Worm (Caenorhabditis elegans): ENCODE measurements around the gene F22F4.9.

F22F4.9 gene

ce11 chrX:5948769-5949168 lies 50.5 kb downstream of the F22F4.9 start, which contains the start of gene mig-23:
Gene mig-23, minus strand, starts transcription at chrX:5948869.
- TF ChIP-seq lsy-2 (tag; optimal IDR thresholded peaks at IDR 0.05) (no peak), ZK546.5 (tag; optimal IDR thresholded peaks at IDR 0.05) (no peak), lin-39 (tag; optimal IDR thresholded peaks at IDR 0.05) (no peak), mbf-1 (tag; optimal IDR thresholded peaks at IDR 0.05) (no peak), Y55F3AM.14 (GFP tag; optimal IDR thresholded peaks at IDR 0.05) (no peak), ceh-16 (tag; optimal IDR thresholded peaks at IDR 0.05) (no peak), skn-1 (tag; optimal IDR thresholded peaks at IDR 0.05) (no peak), nhr-6 (tag; optimal IDR thresholded peaks at IDR 0.05) (no peak), lin-11 (tag; optimal IDR thresholded peaks at IDR 0.05) (no peak), zag-1 (tag; optimal IDR thresholded peaks at IDR 0.05) (no peak)
